Worm (Caenorhabditis elegans) whole organism, dauer: ENCODE data around the gene srd-12.

Experiments
- unc-62 ChIP-seq: sonication (generic microtip); optimal IDR thresholded peaks from 2 replicates; lab custom pipeline; 2017; ENCODE audit warnings: missing biosample characterization, missing genetic modification reagents, missing genetic modification characterization

The srd-12 gene

ce11 chrIV:5580588-5581308 is 49.3 kb downstream of the srd-12 start:
- TF ChIP-seq unc-62: no peak
